Worm (Caenorhabditis elegans): ENCODE data around the gene cyp-33C3.

ce11 chrV:2214428-2215038 is 28.0 kb upstream of the cyp-33C3 start, which contains the start of gene nhr-184:
- TF ChIP-seq flt-1 (GFP tag; IDR thresholded peaks at IDR 0.05) (no peak), ztf-23 (GFP tag; IDR thresholded peaks at IDR 0.05) (no peak), med-1 (GFP tag; optimal IDR thresholded peaks at IDR 0.05; ENCODE audit: insufficient read depth) (no peak)

Measured in whole organism, midembryonic.